Worm (Caenorhabditis elegans): Measurements from ENCODE around the gene F54D5.3.

The F54D5.3 gene

ce11 chrII:11545299-11545951 is 26.2 kb upstream of the F54D5.3 start, which contains the start of gene dnj-13 (continued):
- peak; percentile 87 for TF ChIP-seq elt-2 (tag; optimal IDR thresholded peaks at IDR 0.05)
- TF ChIP-seq sup-37 (GFP tag; optimal IDR thresholded peaks at IDR 0.05) = peak; percentile 87
- peak; percentile 98 for TF ChIP-seq nhr-71 (tag; optimal IDR thresholded peaks at IDR 0.05)
- peak; percentile 0 for TF ChIP-seq ama-1 (optimal IDR thresholded peaks at IDR 0.05)
- peak; percentile 78 for TF ChIP-seq nhr-11 (tag; optimal IDR thresholded peaks at IDR 0.05)
- TF ChIP-seq mep-1 (tag; optimal IDR thresholded peaks at IDR 0.05) = peak; percentile 98
- TF ChIP-seq swsn-7 (tag; optimal IDR thresholded peaks at IDR 0.05) = peak; percentile 99
- TF ChIP-seq efl-1 (optimal IDR thresholded peaks at IDR 0.05) = peak; percentile 80 to 83
- peak; percentile 75 to 98 for TF ChIP-seq efl-1 (GFP tag; optimal IDR thresholded peaks at IDR 0.05 in 1 of 2)
- TF ChIP-seq elt-3 (tag; optimal IDR thresholded peaks at IDR 0.05) = peak in 3 of 6 experiments; percentile 79 to 93 (median 85)
- no peak for TF ChIP-seq ceh-63 (GFP tag; optimal IDR thresholded peaks at IDR 0.05)
- TF ChIP-seq efl-3 (GFP tag; optimal IDR thresholded peaks at IDR 0.05) = peak; percentile 62
- peak; percentile 55 for TF ChIP-seq fkh-4 (tag; optimal IDR thresholded peaks at IDR 0.05; ENCODE audit: borderline replicate concordance)
- TF ChIP-seq ces-1 (GFP tag; optimal IDR thresholded peaks at IDR 0.05) = no peak
- TF ChIP-seq ztf-11 (tag; optimal IDR thresholded peaks at IDR 0.05) = peak in 1 of 2 experiments; percentile 88
- TF ChIP-seq ztf-4 (tag; optimal IDR thresholded peaks at IDR 0.05) = peak; percentile 95
- TF ChIP-seq aha-1 (tag; optimal IDR thresholded peaks at IDR 0.05) = peak; percentile 80
- TF ChIP-seq zag-1 (tag; optimal IDR thresholded peaks at IDR 0.05) = no peak
- TF ChIP-seq ceh-90 (tag; optimal IDR thresholded peaks at IDR 0.05) = peak; percentile 30
- TF ChIP-seq nhr-84 (tag; optimal IDR thresholded peaks at IDR 0.05) = no peak
- peak; percentile 94 for TF ChIP-seq jun-1 (tag; optimal IDR thresholded peaks at IDR 0.05)
- TF ChIP-seq dsc-1 (tag; optimal IDR thresholded peaks at IDR 0.05) = peak; percentile 99
- no peak for TF ChIP-seq ets-5 (GFP tag; IDR thresholded peaks at IDR 0.05)
- peak; percentile 93 for TF ChIP-seq zip-4 (GFP tag; optimal IDR thresholded peaks at IDR 0.05)
- TF ChIP-seq vab-15 (tag; optimal IDR thresholded peaks at IDR 0.05) = peak; percentile 67
- peak; percentile 98 for TF ChIP-seq nhr-90 (tag; optimal IDR thresholded peaks at IDR 0.05; ENCODE audit: poor library complexity)
- peak; percentile 88 for TF ChIP-seq rnt-1 (tag; optimal IDR thresholded peaks at IDR 0.05)
- peak; percentile 95 for TF ChIP-seq unc-86 (tag; optimal IDR thresholded peaks at IDR 0.05)
- TF ChIP-seq unc-30 (tag; optimal IDR thresholded peaks at IDR 0.05) = peak; percentile 10
- peak; percentile 91 for TF ChIP-seq C16A3.4 (tag; optimal IDR thresholded peaks at IDR 0.05)
- TF ChIP-seq nhr-28 (tag; optimal IDR thresholded peaks at IDR 0.05) = no peak
- TF ChIP-seq C34B4.2 (tag; optimal IDR thresholded peaks at IDR 0.05) = peak; percentile 50
- no peak for TF ChIP-seq nhr-12 (tag; optimal IDR thresholded peaks at IDR 0.05)
- TF ChIP-seq lir-3 (tag; optimal IDR thresholded peaks at IDR 0.05; ENCODE audit: poor library complexity) = peak; percentile 85
- TF ChIP-seq lin-39 (tag; optimal IDR thresholded peaks at IDR 0.05) = peak; percentile 77
- peak; percentile 80 for TF ChIP-seq snpc-4 (tag; optimal IDR thresholded peaks at IDR 0.05)
- TF ChIP-seq sox-4 (tag; optimal IDR thresholded peaks at IDR 0.05) = peak; percentile 83
- TF ChIP-seq nhr-76 (tag; optimal IDR thresholded peaks at IDR 0.05) = peak; percentile 64
- TF ChIP-seq nhr-77 (tag; optimal IDR thresholded peaks at IDR 0.05) = peak; percentile 91
- peak; percentile 91 for TF ChIP-seq lsy-2 (tag; optimal IDR thresholded peaks at IDR 0.05)
- TF ChIP-seq fkh-10 (GFP tag; optimal IDR thresholded peaks at IDR 0.05) = peak; percentile 77
- TF ChIP-seq Y116A8C.19 (tag; optimal IDR thresholded peaks at IDR 0.05; ENCODE audit: borderline replicate concordance) = no peak
- peak; percentile 81 for TF ChIP-seq unc-130 (tag; optimal IDR thresholded peaks at IDR 0.05)

ce11 chrII:11545952-11546325 is 25.7 kb upstream of the F54D5.3 start:
- TF ChIP-seq tbx-2 (tag; optimal IDR thresholded peaks at IDR 0.05) = no peak
- TF ChIP-seq C16A3.4 (tag; optimal IDR thresholded peaks at IDR 0.05) = no peak
- TF ChIP-seq unc-98 (GFP tag; IDR thresholded peaks at IDR 0.05) = no peak
- TF ChIP-seq nhr-71 (tag; optimal IDR thresholded peaks at IDR 0.05) = no peak
- no peak for TF ChIP-seq C34B4.2 (tag; optimal IDR thresholded peaks at IDR 0.05)
- no peak for TF ChIP-seq pag-3 (tag; optimal IDR thresholded peaks at IDR 0.05; ENCODE audit: borderline replicate concordance, insufficient read depth)
- no peak for TF ChIP-seq aly-2 (tag; optimal IDR thresholded peaks at IDR 0.05)
- TF ChIP-seq nhr-19 (GFP tag; conservative IDR thresholded peaks at IDR 0.05) = no peak
- no peak for TF ChIP-seq vab-15 (tag; optimal IDR thresholded peaks at IDR 0.05)
- no peak for TF ChIP-seq snu-23 (GFP tag; optimal IDR thresholded peaks at IDR 0.05)
- TF ChIP-seq C04F5.9 (tag; optimal IDR thresholded peaks at IDR 0.05) = no peak
- TF ChIP-seq lin-35 (GFP tag; optimal IDR thresholded peaks at IDR 0.05) = no peak
- no peak for TF ChIP-seq lin-14 (GFP tag; optimal IDR thresholded peaks at IDR 0.05)
- TF ChIP-seq lin-39 (tag; optimal IDR thresholded peaks at IDR 0.05) = no peak
